Worm (Caenorhabditis elegans) whole organism, L2 larva: ENCODE measurements around the gene C52A10.3.

Experiments used
- C34F6.9 ChIP-seq: fragments of 150-350 bp; optimal IDR thresholded peaks from 2 replicates; lab custom pipeline; 2014; ENCODE audit warnings: missing biosample characterization, missing genetic modification characterization
- F13H6.1 ChIP-seq: sonication (generic microtip); optimal IDR thresholded peaks from 2 replicates; lab custom pipeline; 2016; ENCODE audit warnings: missing genetic modification characterization, missing compliant biosample characterization
- R02D3.7 ChIP-seq: fragments of 150-350 bp; optimal IDR thresholded peaks from 2 replicates; lab custom pipeline; 2014; ENCODE audit warnings: missing biosample characterization, missing genetic modification characterization
- Y55F3AM.14 ChIP-seq: fragments of 200-800 bp; sonication (Bioruptor generic); optimal IDR thresholded peaks from 2 replicates; lab custom pipeline; 2018; ENCODE audit warnings: mild to moderate bottlenecking, missing genetic modification characterization, missing compliant biosample characterization
- ZK546.5 ChIP-seq: sonication (generic microtip); optimal IDR thresholded peaks from 2 replicates; lab custom pipeline; 2017; ENCODE audit warnings: missing biosample characterization, missing genetic modification characterization
- aly-2 ChIP-seq: fragments of 150-350 bp; optimal IDR thresholded peaks from 2 replicates; lab custom pipeline; 2014; ENCODE audit warnings: missing biosample characterization, missing genetic modification characterization
- ama-1 ChIP-seq: fragments of 150-350 bp; optimal IDR thresholded peaks from 2 replicates; lab custom pipeline; 2018; ENCODE audit warnings: inconsistent platforms
- blmp-1 ChIP-seq: sonication (generic microtip); optimal IDR thresholded peaks from 2 replicates; lab custom pipeline; 2017; ENCODE audit warnings: missing genetic modification characterization, mild to moderate bottlenecking, missing compliant biosample characterization, antibody characterized with exemption, moderate library complexity; ENCODE audit not compliant: insufficient read depth
- ceh-16 ChIP-seq: fragments of 150-350 bp; optimal IDR thresholded peaks from 2 replicates; lab custom pipeline; 2014; ENCODE audit warnings: missing biosample characterization, missing genetic modification characterization
- crh-2 ChIP-seq: sonication (generic microtip); optimal IDR thresholded peaks from 2 replicates; lab custom pipeline; 2017; ENCODE audit warnings: missing biosample characterization, missing genetic modification characterization
- dmd-4 ChIP-seq: sonication (generic microtip); optimal IDR thresholded peaks from 2 replicates; lab custom pipeline; 2017; ENCODE audit warnings: missing biosample characterization, missing genetic modification characterization
- egl-27 ChIP-seq: sonication (generic microtip); optimal IDR thresholded peaks from 3 replicates; lab custom pipeline; 2017; ENCODE audit warnings: missing biosample characterization, missing genetic modification reagents, missing genetic modification characterization
- fos-1 ChIP-seq: fragments of 150-350 bp; optimal IDR thresholded peaks from 2 replicates; lab custom pipeline; 2014; ENCODE audit warnings: missing biosample characterization, missing genetic modification characterization
- gmeb-1 ChIP-seq: fragments of 150-350 bp; optimal IDR thresholded peaks from 2 replicates; lab custom pipeline; 2014; ENCODE audit warnings: missing biosample characterization, missing genetic modification characterization
- lin-13 ChIP-seq: fragments of 150-350 bp; optimal IDR thresholded peaks from 2 replicates; lab custom pipeline; 2014; ENCODE audit warnings: missing biosample characterization, missing genetic modification reagents, missing genetic modification characterization
- lin-39 ChIP-seq: fragments of 150-350 bp; optimal IDR thresholded peaks from 2 replicates; lab custom pipeline; 2014; ENCODE audit warnings: missing biosample characterization, missing genetic modification reagents, missing genetic modification characterization
- lsy-2 ChIP-seq, 2 experiments: fragments of 150-350 bp in 1 of 2; sonication (generic microtip) in 1 of 2; optimal IDR thresholded peaks; 2 replicates each; lab custom pipeline; 2014 to 2017; ENCODE audit warnings: missing biosample characterization in 2 of 2, missing genetic modification characterization in 2 of 2
- mab-5 ChIP-seq: fragments of 150-350 bp; optimal IDR thresholded peaks from 2 replicates; lab custom pipeline; 2014; ENCODE audit warnings: missing biosample characterization, missing genetic modification characterization
- mbf-1 ChIP-seq: sonication (generic microtip); optimal IDR thresholded peaks from 2 replicates; lab custom pipeline; 2017; ENCODE audit warnings: missing biosample characterization, missing genetic modification characterization
- mdl-1 ChIP-seq, 2 experiments: fragments of 150-350 bp in 1 of 2; sonication (generic microtip) in 1 of 2; optimal IDR thresholded peaks; 2 replicates each; lab custom pipeline; 2017; ENCODE audit warnings: missing biosample characterization in 2 of 2, missing genetic modification characterization in 2 of 2
- nhr-10 ChIP-seq: sonication (generic microtip); optimal IDR thresholded peaks from 2 replicates; lab custom pipeline; 2017; ENCODE audit warnings: missing biosample characterization, missing genetic modification characterization
- nhr-21 ChIP-seq: fragments of 150-350 bp; optimal IDR thresholded peaks from 2 replicates; lab custom pipeline; 2014; ENCODE audit warnings: missing biosample characterization, missing genetic modification characterization
- nhr-237 ChIP-seq: fragments of 150-350 bp; optimal IDR thresholded peaks from 2 replicates; lab custom pipeline; 2014; ENCODE audit warnings: missing biosample characterization, missing genetic modification characterization
- nhr-6 ChIP-seq: fragments of 150-350 bp; optimal IDR thresholded peaks from 2 replicates; lab custom pipeline; 2014; ENCODE audit warnings: missing biosample characterization, missing genetic modification characterization
- peb-1 ChIP-seq: fragments of 150-350 bp; optimal IDR thresholded peaks from 2 replicates; lab custom pipeline; 2014; ENCODE audit warnings: missing biosample characterization, missing genetic modification characterization
- sem-4 ChIP-seq: fragments of 150-350 bp; optimal IDR thresholded peaks from 2 replicates; lab custom pipeline; 2014; ENCODE audit warnings: missing biosample characterization, missing genetic modification reagents, missing genetic modification characterization
- skn-1 ChIP-seq: sonication (generic microtip); optimal IDR thresholded peaks from 2 replicates; lab custom pipeline; 2017; ENCODE audit warnings: missing biosample characterization, missing genetic modification characterization
- sma-9 ChIP-seq, 2 experiments: fragments of 150-350 bp in 1 of 2; sonication (generic microtip) in 1 of 2; optimal IDR thresholded peaks; 2 replicates each; lab custom pipeline; 2014 to 2016; ENCODE audit warnings: missing genetic modification characterization in 2 of 2, mild to moderate bottlenecking in 1 of 2, missing biosample characterization in 1 of 2, missing compliant biosample characterization in 1 of 2, missing genetic modification reagents in 1 of 2, moderate library complexity in 1 of 2
- snpc-4 ChIP-seq: fragments of 150-350 bp; optimal IDR thresholded peaks from 2 replicates; lab custom pipeline; 2014; ENCODE audit warnings: missing biosample characterization, missing genetic modification characterization
- unc-55 ChIP-seq: fragments of 150-350 bp; sonication (generic microtip); optimal IDR thresholded peaks from 3 replicates; lab custom pipeline; 2014; ENCODE audit warnings: missing biosample characterization, missing genetic modification reagents, missing genetic modification characterization
- ztf-11 ChIP-seq: sonication (generic microtip); optimal IDR thresholded peaks from 2 replicates; lab custom pipeline; 2017; ENCODE audit warnings: missing biosample characterization, missing genetic modification characterization
- ztf-4 ChIP-seq: fragments of 150-350 bp; optimal IDR thresholded peaks from 2 replicates; lab custom pipeline; 2014; ENCODE audit warnings: missing biosample characterization, missing genetic modification characterization

Gene C52A10.3

DNA sequence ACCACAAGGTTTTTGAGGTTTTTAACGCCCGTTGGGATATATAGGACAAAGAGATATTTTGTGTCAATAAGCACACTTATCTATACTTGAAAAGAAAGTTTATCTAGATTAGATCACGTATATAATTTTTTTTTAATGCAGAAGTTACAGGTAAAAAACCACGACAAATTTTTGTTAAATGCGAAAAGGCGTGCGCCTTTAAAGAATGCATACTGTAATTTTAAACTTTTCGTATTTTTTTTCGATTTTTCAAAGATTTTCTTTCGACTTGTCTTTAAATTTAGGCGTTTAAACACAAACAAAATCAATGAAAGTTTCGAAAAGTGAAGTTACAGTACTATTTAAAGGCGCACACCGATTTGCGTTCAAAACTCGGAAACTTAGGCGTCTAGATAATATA is 35.7 kb downstream of the C52A10.3 start:
- no peak for TF ChIP-seq lin-39 (tag; lab: Kevin White, UChicago)
- no peak for TF ChIP-seq lin-13
- no peak for TF ChIP-seq F13H6.1 (tag; lab: Kevin White, UChicago)
- TF ChIP-seq lsy-2 (tag; optimal IDR thresholded peaks at IDR 0.05; lab: Kevin White, UChicago): no peak
- TF ChIP-seq nhr-21: no peak
- no peak for TF ChIP-seq R02D3.7 (tag; lab: Kevin White, UChicago)
- TF ChIP-seq unc-55: no peak
- TF ChIP-seq Y55F3AM.14 (GFP tag; lab: Kevin White, UChicago): no peak
- TF ChIP-seq ceh-16: no peak
- no peak for TF ChIP-seq nhr-10 (tag; lab: Kevin White, UChicago)
- no peak for TF ChIP-seq snpc-4
- no peak for TF ChIP-seq C34F6.9 (tag; lab: Kevin White, UChicago)

DNA sequence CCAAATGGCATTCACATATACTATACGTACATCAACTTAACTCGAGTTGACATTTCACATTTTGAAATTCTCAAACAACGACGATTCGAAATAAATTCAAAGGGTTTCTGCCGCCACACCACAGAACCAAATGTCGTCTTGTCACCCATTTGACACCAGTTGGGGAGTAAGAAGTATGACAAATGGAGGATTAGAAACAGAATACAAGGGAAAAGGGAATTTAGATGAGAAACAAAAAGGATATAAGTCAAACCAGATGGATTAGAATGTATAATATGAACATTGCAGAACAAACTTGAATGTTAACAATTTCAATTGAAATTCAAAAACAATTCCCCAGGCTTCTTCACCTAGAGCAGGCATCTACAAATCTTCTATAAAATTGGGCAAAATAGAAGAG is 37.6 kb downstream of the C52A10.3 start:
- TF ChIP-seq mab-5: peak; percentile 22
- no peak for TF ChIP-seq mbf-1
- no peak for TF ChIP-seq nhr-10 (tag; lab: Kevin White, UChicago)

DNA sequence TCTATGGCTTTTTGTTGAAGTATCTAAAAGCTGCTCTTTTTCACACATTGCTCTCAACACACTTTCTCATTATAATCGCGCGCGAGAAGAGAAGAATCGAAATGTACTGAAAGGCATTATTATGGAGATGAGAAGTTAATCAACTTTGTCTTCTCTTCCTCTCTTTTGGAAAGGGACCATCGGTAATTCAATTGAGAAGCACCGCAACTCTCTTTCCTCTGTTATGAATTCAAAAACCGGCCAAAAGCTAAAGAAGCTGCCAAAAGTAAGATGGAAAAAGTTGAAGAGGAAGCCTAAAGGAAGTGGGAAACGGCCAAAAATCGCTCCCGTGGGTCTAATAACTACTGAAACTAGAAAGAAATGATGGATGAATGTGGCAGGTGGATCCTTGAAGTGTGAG is 39.1 kb downstream of the C52A10.3 start:
- TF ChIP-seq gmeb-1 (tag; lab: Kevin White, UChicago): no peak
- TF ChIP-seq sma-9 (GFP tag; optimal IDR thresholded peaks at IDR 0.05; lab: Kevin White, UChicago): peak; percentile 41
- no peak for TF ChIP-seq sma-9 (tag; optimal IDR thresholded peaks at IDR 0.05; lab: Kevin White, UChicago)
- no peak for TF ChIP-seq mdl-1 (tag; optimal IDR thresholded peaks at IDR 0.05; lab: Kevin White, UChicago)

DNA sequence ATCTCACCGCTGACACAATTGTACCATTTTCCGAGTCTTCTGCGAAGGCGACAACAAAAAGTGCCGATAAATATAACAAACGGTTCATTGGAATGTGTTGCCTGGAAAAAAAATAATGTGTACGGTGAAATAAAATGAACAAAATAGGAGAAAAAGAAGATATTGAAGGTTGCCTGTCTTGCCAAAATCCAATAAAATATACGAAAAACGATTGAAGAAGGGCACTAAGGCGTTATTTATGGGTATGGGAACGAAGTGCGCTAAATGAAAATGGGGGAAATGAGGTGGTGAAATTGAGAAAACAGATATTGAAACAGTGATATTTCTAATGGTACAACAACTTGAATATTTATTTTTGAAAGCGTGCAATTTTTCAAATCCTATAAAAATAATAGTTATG is 41.1 kb downstream of the C52A10.3 start, which contains the start of gene Y47A7.2:
Y47A7.2 (minus strand) TSS at position 101 of the 400 bp plus-strand sequence.
- TF ChIP-seq mab-5 (no peak), egl-27 (no peak), aly-2 (tag; lab: Kevin White, UChicago) (no peak), lsy-2 (tag; optimal IDR thresholded peaks at IDR 0.05; lab: Kevin White, UChicago) (no peak), lin-39 (tag; lab: Kevin White, UChicago) (no peak), skn-1 (no peak), ztf-11 (tag; lab: Kevin White, UChicago) (no peak), Y55F3AM.14 (GFP tag; lab: Kevin White, UChicago) (no peak), nhr-21 (no peak), dmd-4 (tag; lab: Kevin White, UChicago) (no peak), ZK546.5 (tag; lab: Kevin White, UChicago) (no peak), ztf-4 (no peak), crh-2 (tag; lab: Kevin White, UChicago) (no peak), peb-1 (tag; lab: Kevin White, UChicago) (no peak), R02D3.7 (tag; lab: Kevin White, UChicago) (no peak), nhr-237 (tag; lab: Kevin White, UChicago) (no peak), blmp-1 (tag; lab: Kevin White, UChicago) (no peak), F13H6.1 (tag; lab: Kevin White, UChicago) (no peak)

DNA sequence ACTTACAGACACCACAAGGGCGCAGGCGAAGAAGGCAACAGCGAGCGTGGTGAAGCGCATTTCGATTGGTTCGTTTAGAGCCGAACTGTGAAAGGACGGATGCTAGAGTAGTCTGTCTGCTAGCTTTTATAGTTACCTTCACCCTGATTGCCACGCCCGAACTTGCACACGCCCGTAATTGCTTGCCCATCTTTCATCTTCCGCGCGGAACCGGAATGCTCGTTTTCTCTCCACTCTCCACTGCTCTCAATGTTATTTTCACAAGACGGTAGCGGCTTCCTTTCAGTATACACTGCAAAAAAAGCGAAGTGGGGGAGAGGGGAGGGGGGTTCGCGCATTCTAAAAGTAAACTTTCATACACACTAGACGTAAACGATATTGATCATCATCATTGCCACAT is 44.8 kb downstream of the C52A10.3 start, which contains the start of gene abu-8:
abu-8 (minus strand) TSS at position 101 of the 400 bp plus-strand sequence.
- no peak for TF ChIP-seq ama-1 (lab: Kevin White, UChicago)
- TF ChIP-seq nhr-237 (tag; lab: Kevin White, UChicago): no peak
- TF ChIP-seq nhr-6 (tag; lab: Kevin White, UChicago): no peak
- TF ChIP-seq Y55F3AM.14 (GFP tag; lab: Kevin White, UChicago): no peak
- no peak for TF ChIP-seq lin-13
- no peak for TF ChIP-seq aly-2 (tag; lab: Kevin White, UChicago)
- no peak for TF ChIP-seq sem-4 (tag; lab: Kevin White, UChicago)
- no peak for TF ChIP-seq sma-9 (GFP tag; optimal IDR thresholded peaks at IDR 0.05; lab: Kevin White, UChicago)
- no peak for TF ChIP-seq sma-9 (tag; optimal IDR thresholded peaks at IDR 0.05; lab: Kevin White, UChicago)
- TF ChIP-seq dmd-4 (tag; lab: Kevin White, UChicago): no peak
- no peak for TF ChIP-seq nhr-10 (tag; lab: Kevin White, UChicago)

DNA sequence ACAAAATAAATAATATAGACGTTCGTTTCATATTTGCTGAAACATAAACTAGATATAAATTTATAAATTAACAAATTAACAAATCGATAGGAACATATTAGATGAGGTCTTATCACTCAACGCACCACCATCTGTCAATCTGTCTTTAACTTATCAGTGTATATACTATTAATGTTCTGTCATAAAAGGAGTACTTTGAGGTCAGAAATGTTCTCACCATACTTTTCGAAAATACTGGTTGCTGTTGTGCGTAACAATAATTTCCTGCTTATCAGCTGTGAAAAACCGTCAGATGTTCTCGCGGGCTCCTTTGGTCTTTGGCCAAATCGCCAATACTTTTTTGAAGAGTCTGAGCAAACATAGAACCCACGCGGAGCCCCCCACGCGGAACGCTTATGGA is 46.8 kb downstream of the C52A10.3 start, which contains the start of gene C03A7.13:
C03A7.13 (minus strand) TSS at position 43 of the 400 bp plus-strand sequence.
- TF ChIP-seq fos-1: peak; percentile 49
- TF ChIP-seq skn-1: no peak
